Fruit fly (Drosophila melanogaster) whole organism, embryonic: Measurements from ENCODE around the gene Hel25E.
A peak's percentile ranks its signal among the peaks of the same experiment; 100 is the strongest.

ENCODE experiments used
- B-H2 ChIP-seq: fragments of 200-800 bp; sonication (Bioruptor generic); optimal IDR thresholded peaks from 2 replicates; lab custom pipeline; 2018; ENCODE audit warnings: missing biosample characterization, mild to moderate bottlenecking, missing genetic modification characterization
- BEAF-32 ChIP-seq: fragments of 200-800 bp; sonication (Bioruptor generic); optimal IDR thresholded peaks from 3 replicates; lab custom pipeline; 2017; ENCODE audit warnings: missing biosample characterization, missing genetic modification characterization, mild to moderate bottlenecking, moderate library complexity, missing genetic modification reagents
- CG10654 ChIP-seq: fragments of 200-800 bp; sonication (Bioruptor generic); optimal IDR thresholded peaks from 2 replicates; lab custom pipeline; 2016; ENCODE audit warnings: missing biosample characterization, missing genetic modification characterization
- CG11504 ChIP-seq: fragments of 200-800 bp; sonication (Bioruptor generic); optimal IDR thresholded peaks from 3 replicates; lab custom pipeline; 2019; ENCODE audit warnings: missing biosample characterization, mild to moderate bottlenecking, missing genetic modification characterization, moderate library complexity
- CG12155 ChIP-seq: fragments of 200-800 bp; sonication (Bioruptor generic); optimal IDR thresholded peaks from 3 replicates; lab custom pipeline; 2016; ENCODE audit warnings: missing biosample characterization, missing genetic modification characterization
- CG13287 ChIP-seq: fragments of 200-800 bp; sonication (Bioruptor generic); IDR thresholded peaks from 2 replicates; pipeline ENCODE4 v1.3.6; 2022; ENCODE audit warnings: missing biosample characterization, missing genetic modification characterization; ENCODE audit not compliant: partially characterized antibody
- CG13894 ChIP-seq: fragments of 200-800 bp; sonication (Bioruptor generic); optimal IDR thresholded peaks from 3 replicates; lab custom pipeline; 2018; ENCODE audit warnings: missing biosample characterization, mild to moderate bottlenecking, missing genetic modification characterization, moderate library complexity
- CG15269 ChIP-seq: fragments of 200-800 bp; sonication (Bioruptor generic); optimal IDR thresholded peaks from 2 replicates; lab custom pipeline; 2018; ENCODE audit warnings: missing biosample characterization, mild to moderate bottlenecking, missing genetic modification characterization, moderate library complexity
- CG32532 ChIP-seq: fragments of 200-800 bp; sonication (Bioruptor generic); IDR thresholded peaks from 2 replicates; pipeline ENCODE4 v1.3.6; 2022; ENCODE audit warnings: missing biosample characterization, missing genetic modification characterization
- CG4360 ChIP-seq: fragments of 200-800 bp; sonication (Bioruptor generic); IDR thresholded peaks from 2 replicates; pipeline ENCODE4 v1.3.6; 2022; ENCODE audit warnings: missing biosample characterization, missing genetic modification characterization
- CG5953 ChIP-seq: fragments of 200-800 bp; sonication (Bioruptor generic); IDR thresholded peaks from 2 replicates; pipeline ENCODE4 v1.3.6; 2022; ENCODE audit warnings: missing biosample characterization, missing genetic modification characterization
- CG6683 ChIP-seq: fragments of 200-800 bp; sonication (Bioruptor generic); optimal IDR thresholded peaks from 2 replicates; lab custom pipeline; 2017; ENCODE audit warnings: missing biosample characterization, mild to moderate bottlenecking, missing genetic modification characterization, missing genetic modification reagents
- CG7839 ChIP-seq: fragments of 200-800 bp; sonication (Bioruptor generic); optimal IDR thresholded peaks from 3 replicates; lab custom pipeline; 2018; ENCODE audit warnings: missing biosample characterization, mild to moderate bottlenecking, missing genetic modification characterization, moderate library complexity
- CG8281 ChIP-seq: fragments of 200-800 bp; sonication (Bioruptor generic); optimal IDR thresholded peaks from 2 replicates; lab custom pipeline; 2018; ENCODE audit warnings: missing biosample characterization, mild to moderate bottlenecking, missing genetic modification characterization, moderate library complexity
- CG9817 ChIP-seq: fragments of 200-800 bp; sonication (Bioruptor generic); optimal IDR thresholded peaks from 2 replicates; lab custom pipeline; 2018; ENCODE audit warnings: missing biosample characterization, mild to moderate bottlenecking, missing genetic modification characterization, moderate library complexity
- CG9932 ChIP-seq: fragments of 200-800 bp; sonication (Bioruptor generic); IDR thresholded peaks from 2 replicates; pipeline ENCODE4 v1.3.6; 2022; ENCODE audit warnings: missing biosample characterization, missing genetic modification characterization
- Dp ChIP-seq: fragments of 200-800 bp; sonication (Bioruptor generic); optimal IDR thresholded peaks from 2 replicates; lab custom pipeline; 2018; ENCODE audit warnings: missing biosample characterization, mild to moderate bottlenecking, missing genetic modification characterization, moderate library complexity
- Dref ChIP-seq: fragments of 200-800 bp; sonication (Bioruptor generic); IDR thresholded peaks from 2 replicates; pipeline ENCODE4 v1.3.6; 2022; ENCODE audit warnings: missing biosample characterization, missing genetic modification characterization
- E2f2 ChIP-seq: fragments of 200-800 bp; sonication (Bioruptor generic); IDR thresholded peaks from 2 replicates; pipeline ENCODE4 v1.3.6; 2022; ENCODE audit warnings: missing biosample characterization, missing genetic modification characterization
- Meics ChIP-seq: fragments of 200-800 bp; sonication (Bioruptor generic); optimal IDR thresholded peaks from 2 replicates; lab custom pipeline; 2017; ENCODE audit warnings: missing biosample characterization, mild to moderate bottlenecking, missing genetic modification characterization
- Mrtf ChIP-seq: fragments of 200-800 bp; sonication (Bioruptor generic); IDR thresholded peaks from 3 replicates; pipeline ENCODE4 v1.3.6; 2022; ENCODE audit warnings: missing biosample characterization, missing genetic modification characterization
- Optix ChIP-seq: fragments of 200-800 bp; sonication (Bioruptor generic); IDR thresholded peaks from 3 replicates; pipeline ENCODE4 v1.3.6; 2022; ENCODE audit warnings: missing biosample characterization, missing genetic modification characterization
- Stat92E ChIP-seq, 3 experiments: fragments of >200 bp in 2 of 3; fragments of 200-800 bp in 1 of 3; sonication (Bioruptor generic) in 1 of 3; optimal IDR thresholded peaks; 2 replicates each; lab custom pipeline; 2017 to 2019; ENCODE audit warnings: missing biosample characterization in 3 of 3, missing genetic modification characterization in 3 of 3, mild to moderate bottlenecking in 1 of 3, moderate library complexity in 1 of 3
- cas ChIP-seq: fragments of 200-800 bp; sonication (Bioruptor generic); IDR thresholded peaks from 2 replicates; pipeline ENCODE4 v1.3.6; 2022; ENCODE audit warnings: missing biosample characterization, missing genetic modification characterization
- esg ChIP-seq: fragments of 200-800 bp; sonication (Bioruptor generic); conservative IDR thresholded peaks from 2 replicates; pipeline ENCODE4 v1.3.6; 2022; ENCODE audit warnings: missing biosample characterization, missing genetic modification characterization
- fd64A ChIP-seq: fragments of 200-800 bp; sonication (Bioruptor generic); optimal IDR thresholded peaks from 3 replicates; lab custom pipeline; 2018; ENCODE audit warnings: missing biosample characterization, mild to moderate bottlenecking, missing genetic modification characterization
- gem ChIP-seq: fragments of 200-800 bp; sonication (Bioruptor generic); optimal IDR thresholded peaks from 2 replicates; lab custom pipeline; 2019; ENCODE audit warnings: missing biosample characterization, mild to moderate bottlenecking, missing genetic modification characterization, moderate library complexity
- lola ChIP-seq, 3 experiments: fragments of >200 bp in 2 of 3; fragments of 200-800 bp in 1 of 3; sonication (Bioruptor generic) in 1 of 3; optimal IDR thresholded peaks; 2 replicates each; lab custom pipeline; 2017 to 2019; ENCODE audit warnings: missing biosample characterization in 3 of 3, missing genetic modification characterization in 3 of 3, mild to moderate bottlenecking in 1 of 3, moderate library complexity in 1 of 3
- prd ChIP-seq, 3 experiments: fragments of >200 bp in 2 of 3; fragments of 200-800 bp in 1 of 3; sonication (Bioruptor generic) in 1 of 3; optimal IDR thresholded peaks in 2 of 3; IDR thresholded peaks in 1 of 3; 2 replicates in 2 of 3; 3 replicates in 1 of 3; pipeline versions ENCODE4 v1.3.6 to Lab custom; 2017 to 2022; ENCODE audit warnings: missing biosample characterization in 1 of 3, missing genetic modification characterization in 1 of 3
- psq ChIP-seq: fragments of 200-800 bp; sonication (Bioruptor generic); optimal IDR thresholded peaks from 2 replicates; lab custom pipeline; 2017; ENCODE audit warnings: missing biosample characterization, missing genetic modification characterization
- row ChIP-seq: fragments of 200-800 bp; sonication (Bioruptor generic); IDR thresholded peaks from 3 replicates; pipeline ENCODE4 v1.3.6; 2022; ENCODE audit warnings: missing biosample characterization, missing genetic modification characterization
- sens ChIP-seq: fragments of 200-800 bp; sonication (Bioruptor generic); peaks from one replicate; lab custom pipeline; 2016; ENCODE audit warnings: missing biosample characterization, missing genetic modification characterization
- trem ChIP-seq: fragments of 200-800 bp; optimal IDR thresholded peaks from 3 replicates; lab custom pipeline; 2019; ENCODE audit warnings: missing biosample characterization, mild to moderate bottlenecking, missing genetic modification characterization, moderate library complexity
- unc-4 ChIP-seq: fragments of 200-800 bp; sonication (Bioruptor generic); IDR thresholded peaks from 2 replicates; pipeline ENCODE4 v1.3.6; 2022; ENCODE audit warnings: missing biosample characterization, missing genetic modification characterization; ENCODE audit not compliant: partially characterized antibody
- vnd ChIP-seq: fragments of 200-800 bp; sonication (Bioruptor generic); IDR thresholded peaks from 3 replicates; pipeline ENCODE4 v1.3.6; 2022; ENCODE audit warnings: missing biosample characterization, missing genetic modification characterization; ENCODE audit not compliant: partially characterized antibody
- zen2 ChIP-seq: fragments of 200-800 bp; sonication (Bioruptor generic); IDR thresholded peaks from 3 replicates; pipeline ENCODE4 v1.3.6; 2022; ENCODE audit warnings: missing biosample characterization, missing genetic modification characterization; ENCODE audit not compliant: partially characterized antibody
- zfh2 ChIP-seq: fragments of 200-800 bp; sonication (Bioruptor generic); optimal IDR thresholded peaks from 2 replicates; lab custom pipeline; 2016; ENCODE audit warnings: missing biosample characterization, missing genetic modification characterization

Gene Hel25E

DNA sequence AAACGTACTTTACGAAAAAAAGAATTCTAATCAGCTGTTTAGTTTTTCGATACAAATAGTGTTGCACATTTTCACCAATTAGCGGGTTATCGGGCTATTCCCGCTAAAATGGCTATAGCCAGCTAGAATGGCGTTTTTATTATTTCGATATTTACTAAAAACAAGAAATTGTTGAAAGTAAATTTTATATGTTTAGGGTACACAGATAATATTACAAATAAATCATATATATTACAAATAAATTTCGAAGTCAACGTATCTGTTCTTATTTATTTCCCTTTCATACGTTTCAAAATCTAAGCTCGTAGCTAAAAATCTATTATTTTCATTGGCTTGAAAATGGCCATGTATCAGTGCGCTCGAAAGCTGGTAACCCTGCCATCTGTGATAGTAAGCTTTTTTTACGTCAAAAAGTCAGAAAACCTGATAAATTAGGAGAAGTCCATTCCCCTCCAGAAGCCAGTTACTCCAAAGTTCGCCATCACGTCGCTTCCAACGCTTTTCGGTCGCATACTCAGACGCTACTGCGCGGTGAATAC lies 22.2 kb downstream of the Hel25E start, which contains the start of the genes CG7382 and cl (continued):
- TF ChIP-seq Meics (GFP tag; lab: Kevin White, UChicago) (peak; percentile 16), CG12155 (GFP tag; lab: Kevin White, UChicago) (peak; percentile 36), Stat92E (GFP tag; optimal IDR thresholded peaks at IDR 0.05; lab: Kevin White, UChicago) (peak in 1 of 3 experiments; percentile 24), cas (GFP tag; lab: Robert Waterston, UW) (no peak), esg (GFP tag; lab: Robert Waterston, UW) (no peak), Optix (no peak), B-H2 (GFP tag; lab: Kevin White, UChicago) (peak; percentile 28), prd (optimal IDR thresholded peaks at IDR 0.05; lab: Kevin White, UChicago) (no peak), prd (GFP tag; IDR thresholded peaks at IDR 0.05; lab: Robert Waterston, UW) (peak; percentile 27; the same call in 1 of the 3 replicates), trem (tag; lab: Kevin White, UChicago) (peak; percentile 30), lola (GFP tag; optimal IDR thresholded peaks at IDR 0.05; lab: Kevin White, UChicago) (peak in 1 of 3 experiments; percentile 54), CG10654 (GFP tag; lab: Kevin White, UChicago) (peak; percentile 36), CG8281 (no peak), zen2 (GFP tag; lab: Robert Waterston, UW) (no peak), CG9932 (GFP tag; lab: Robert Waterston, UW) (peak; percentile 76), CG4360 (GFP tag; lab: Robert Waterston, UW) (0 out of 2 replicates have a peak, but pooled peaks have one; percentile 38), row (GFP tag; lab: Robert Waterston, UW) (peak; percentile 93), CG5953 (GFP tag; lab: Robert Waterston, UW) (no peak), CG13894 (tag; lab: Kevin White, UChicago) (peak; percentile 41), gem (tag; lab: Kevin White, UChicago) (peak; percentile 64), Mrtf (GFP tag; lab: Robert Waterston, UW) (no peak), CG32532 (0 out of 2 replicates have a peak, but pooled peaks have one; percentile 30), zfh2 (GFP tag; lab: Kevin White, UChicago) (peak; percentile 25), CG7839 (tag; lab: Kevin White, UChicago) (peak; percentile 55), CG9817 (peak; percentile 34), CG6683 (GFP tag; lab: Kevin White, UChicago) (no peak), CG15269 (tag; lab: Kevin White, UChicago) (peak; percentile 35), unc-4 (GFP tag; lab: Robert Waterston, UW) (no peak), CG11504 (peak; percentile 69)
- TF ChIP-seq, all 482 proteins: peak for 129

DNA sequence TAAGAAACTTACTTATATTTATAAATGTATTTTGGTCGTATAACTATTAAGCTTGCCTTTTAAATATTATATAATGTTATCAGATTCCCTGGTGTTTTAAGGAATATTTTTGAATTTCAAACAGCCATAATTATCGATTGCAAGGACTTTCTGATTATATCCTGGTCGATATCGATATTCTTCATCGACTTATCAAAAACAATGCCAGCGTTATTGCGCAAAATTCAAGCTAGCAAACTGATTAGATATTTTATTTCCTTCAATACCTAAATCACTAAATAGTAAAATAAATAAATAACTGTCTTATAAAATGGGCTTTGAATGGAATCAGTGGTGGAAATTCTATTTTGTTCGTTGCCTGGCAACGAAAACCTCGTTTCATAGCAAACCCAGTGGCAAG lies 24.7 kb downstream of the Hel25E start, which contains the start of gene CG14020:
Gene CG14020, plus strand, starts transcription at position 345 of the 400 bp plus-strand sequence.
- TF ChIP-seq psq (no peak), fd64A (no peak), Dp (GFP tag; lab: Kevin White, UChicago) (peak; percentile 45), Dref (GFP tag; lab: Robert Waterston, UW) (peak; percentile 53), E2f2 (GFP tag; lab: Robert Waterston, UW) (peak; percentile 59), sens (peak; percentile 50), vnd (GFP tag; lab: Robert Waterston, UW) (no peak), CG13287 (GFP tag; lab: Robert Waterston, UW) (peak; percentile 25; the same call in 1 of the 2 replicates), BEAF-32 (peak; percentile 6)
